Worm (Caenorhabditis elegans) whole organism, mixed stage, embryonic: ENCODE measurements around the gene msp-50.

Experiments
- M03D4.4 ChIP-seq: sonication (generic microtip); optimal IDR thresholded peaks from 2 replicates; lab custom pipeline; 2017; ENCODE audit warnings: mild to moderate bottlenecking, missing genetic modification characterization, missing compliant biosample characterization
- bed-3 ChIP-seq: fragments of 200-800 bp; sonication (Bioruptor generic); optimal IDR thresholded peaks from 3 replicates; lab custom pipeline; 2018; ENCODE audit warnings: mild to moderate bottlenecking, missing genetic modification characterization, moderate library complexity, missing compliant biosample characterization
- blmp-1 ChIP-seq: fragments of 150-350 bp; optimal IDR thresholded peaks from 2 replicates; lab custom pipeline; 2014; ENCODE audit warnings: missing biosample characterization, missing genetic modification characterization
- ceh-39 ChIP-seq: fragments of 150-350 bp; optimal IDR thresholded peaks from 2 replicates; lab custom pipeline; 2014; ENCODE audit warnings: missing biosample characterization, missing genetic modification characterization
- ceh-43 ChIP-seq: fragments of 200-800 bp; sonication (Bioruptor generic); optimal IDR thresholded peaks from 2 replicates; lab custom pipeline; 2018; ENCODE audit warnings: mild to moderate bottlenecking, missing genetic modification characterization, moderate library complexity, missing compliant biosample characterization
- ceh-83 ChIP-seq: fragments of 200-800 bp; sonication (Bioruptor generic); optimal IDR thresholded peaks from 2 replicates; lab custom pipeline; 2018; ENCODE audit warnings: mild to moderate bottlenecking, missing genetic modification characterization, missing compliant biosample characterization
- ces-1 ChIP-seq: fragments of 150-350 bp; optimal IDR thresholded peaks from 2 replicates; lab custom pipeline; 2014; ENCODE audit warnings: missing biosample characterization, missing genetic modification reagents, missing genetic modification characterization
- cnd-1 ChIP-seq: fragments of 200-800 bp; sonication (Bioruptor generic); optimal IDR thresholded peaks from 2 replicates; lab custom pipeline; 2018; ENCODE audit warnings: mild to moderate bottlenecking, missing genetic modification characterization, missing compliant biosample characterization
- drap-1 ChIP-seq: fragments of 200-800 bp; sonication (Bioruptor generic); optimal IDR thresholded peaks from 3 replicates; lab custom pipeline; 2018; ENCODE audit warnings: mild to moderate bottlenecking, missing genetic modification characterization, missing compliant biosample characterization
- elt-3 ChIP-seq: fragments of 150-350 bp; optimal IDR thresholded peaks from 2 replicates; lab custom pipeline; 2014; ENCODE audit warnings: missing biosample characterization, missing genetic modification characterization
- flh-1 ChIP-seq: fragments of 200-800 bp; sonication (Bioruptor generic); optimal IDR thresholded peaks from 2 replicates; lab custom pipeline; 2018; ENCODE audit warnings: mild to moderate bottlenecking, missing genetic modification characterization, moderate library complexity, missing compliant biosample characterization
- hlh-1 ChIP-seq: fragments of 150-350 bp; optimal IDR thresholded peaks from 2 replicates; lab custom pipeline; 2014; ENCODE audit warnings: missing biosample characterization, missing genetic modification reagents, missing genetic modification characterization
- lin-13 ChIP-seq: fragments of 150-350 bp; optimal IDR thresholded peaks from 2 replicates; lab custom pipeline; 2014; ENCODE audit warnings: missing biosample characterization, missing genetic modification characterization
- lin-32 ChIP-seq: fragments of 200-800 bp; sonication (Bioruptor generic); optimal IDR thresholded peaks from 2 replicates; lab custom pipeline; 2018; ENCODE audit warnings: mild to moderate bottlenecking, missing genetic modification characterization, missing compliant biosample characterization
- lsy-2 ChIP-seq: fragments of 150-350 bp; optimal IDR thresholded peaks from 2 replicates; lab custom pipeline; 2014; ENCODE audit warnings: missing biosample characterization, missing genetic modification characterization
- mab-5 ChIP-seq: fragments of 150-350 bp; optimal IDR thresholded peaks from 2 replicates; lab custom pipeline; 2014; ENCODE audit warnings: missing biosample characterization, missing genetic modification characterization
- mep-1 ChIP-seq: fragments of 150-350 bp; optimal IDR thresholded peaks from 2 replicates; lab custom pipeline; 2017; ENCODE audit warnings: missing biosample characterization, missing genetic modification reagents, missing genetic modification characterization, inconsistent platforms
- nhr-12 ChIP-seq: fragments of 150-350 bp; optimal IDR thresholded peaks from 2 replicates; lab custom pipeline; 2014; ENCODE audit warnings: missing biosample characterization, missing genetic modification characterization
- nhr-2 ChIP-seq: fragments of 150-350 bp; optimal IDR thresholded peaks from 2 replicates; lab custom pipeline; 2014; ENCODE audit warnings: missing biosample characterization, missing genetic modification characterization
- nhr-237 ChIP-seq: fragments of 150-350 bp; optimal IDR thresholded peaks from 2 replicates; lab custom pipeline; 2014; ENCODE audit warnings: missing biosample characterization, missing genetic modification characterization
- nhr-28 ChIP-seq: fragments of 150-350 bp; optimal IDR thresholded peaks from 2 replicates; lab custom pipeline; 2014; ENCODE audit warnings: missing biosample characterization, missing genetic modification characterization
- nhr-76 ChIP-seq: sonication (generic microtip); optimal IDR thresholded peaks from 2 replicates; lab custom pipeline; 2017; ENCODE audit warnings: missing biosample characterization, missing genetic modification characterization
- pha-4 ChIP-seq: fragments of 150-350 bp; optimal IDR thresholded peaks from 2 replicates; lab custom pipeline; 2018; ENCODE audit warnings: missing biosample characterization, missing genetic modification reagents, missing genetic modification characterization
- sem-2 ChIP-seq: fragments of 200-800 bp; sonication (Bioruptor generic); optimal IDR thresholded peaks from 2 replicates; lab custom pipeline; 2018; ENCODE audit warnings: mild to moderate bottlenecking, missing genetic modification characterization, missing compliant biosample characterization
- snpc-4 ChIP-seq: fragments of 150-350 bp; optimal IDR thresholded peaks from 2 replicates; lab custom pipeline; 2014; ENCODE audit warnings: missing biosample characterization, missing genetic modification characterization
- sptf-1 ChIP-seq: sonication (generic microtip); optimal IDR thresholded peaks from 2 replicates; lab custom pipeline; 2017; ENCODE audit warnings: mild to moderate bottlenecking, missing genetic modification characterization, moderate library complexity, missing compliant biosample characterization
- tbx-8 ChIP-seq: fragments of 200-800 bp; sonication (Bioruptor generic); optimal IDR thresholded peaks from 2 replicates; lab custom pipeline; 2018; ENCODE audit warnings: mild to moderate bottlenecking, missing genetic modification characterization, moderate library complexity, missing compliant biosample characterization
- unc-120 ChIP-seq: sonication (generic microtip); optimal IDR thresholded peaks from 2 replicates; lab custom pipeline; 2017; ENCODE audit warnings: missing genetic modification characterization, missing compliant biosample characterization; ENCODE audit not compliant: poor library complexity, severe bottlenecking
- unc-39 ChIP-seq: fragments of 150-350 bp; optimal IDR thresholded peaks from 2 replicates; lab custom pipeline; 2014; ENCODE audit warnings: missing biosample characterization, missing genetic modification characterization
- zip-8 ChIP-seq: fragments of 150-350 bp; optimal IDR thresholded peaks from 2 replicates; lab custom pipeline; 2014; ENCODE audit warnings: missing biosample characterization, missing genetic modification characterization
- ztf-11 ChIP-seq: fragments of 150-350 bp; optimal IDR thresholded peaks from 2 replicates; lab custom pipeline; 2014; ENCODE audit warnings: missing biosample characterization, missing genetic modification characterization

The msp-50 gene

ce11 chrII:5209122-5209521 is 9.5 kb downstream of the msp-50 start:
- TF ChIP-seq sem-2 (GFP tag; lab: Kevin White, UChicago) = no peak
- no peak for TF ChIP-seq ztf-11 (tag; lab: Kevin White, UChicago)
- TF ChIP-seq flh-1 (GFP tag; lab: Kevin White, UChicago) = no peak
- no peak for TF ChIP-seq zip-8 (tag; lab: Kevin White, UChicago)
- TF ChIP-seq nhr-76 (tag; lab: Kevin White, UChicago) = no peak
- no peak for TF ChIP-seq blmp-1 (tag; lab: Kevin White, UChicago)
- no peak for TF ChIP-seq lin-13
- TF ChIP-seq mab-5 (tag; lab: Kevin White, UChicago) = no peak
- no peak for TF ChIP-seq nhr-12 (tag; lab: Kevin White, UChicago)
- TF ChIP-seq hlh-1 (tag; lab: Kevin White, UChicago) = no peak
- no peak for TF ChIP-seq snpc-4 (tag; lab: Kevin White, UChicago)
- TF ChIP-seq, all 35 proteins: peak for 0

ce11 chrII:5210830-5211229 is 11.2 kb downstream of the msp-50 start, which contains the start of gene C34F11.8:
Gene C34F11.8, minus strand, starts transcription at chrII:5210964.
- TF ChIP-seq unc-39 (tag; lab: Kevin White, UChicago) = no peak
- TF ChIP-seq pha-4 (tag; lab: Kevin White, UChicago) = no peak
- TF ChIP-seq nhr-28 (tag; lab: Kevin White, UChicago) = no peak
- no peak for TF ChIP-seq blmp-1 (tag; lab: Kevin White, UChicago)

- no peak for TF ChIP-seq hlh-1 (tag; lab: Kevin White, UChicago)
- TF ChIP-seq ceh-83 (GFP tag; lab: Kevin White, UChicago) = no peak
- TF ChIP-seq ceh-43 = no peak
- no peak for TF ChIP-seq sem-2 (GFP tag; lab: Kevin White, UChicago)
- TF ChIP-seq mep-1 (tag; lab: Kevin White, UChicago) = no peak
- TF ChIP-seq pha-4 (tag; lab: Kevin White, UChicago) = no peak
- TF ChIP-seq cnd-1 = no peak
- no peak for TF ChIP-seq ces-1 (GFP tag; lab: Kevin White, UChicago)
- no peak for TF ChIP-seq snpc-4 (tag; lab: Kevin White, UChicago)
- no peak for TF ChIP-seq sptf-1 (tag; lab: Kevin White, UChicago)
- TF ChIP-seq lsy-2 (tag; lab: Kevin White, UChicago) = no peak
- TF ChIP-seq unc-39 (tag; lab: Kevin White, UChicago) = no peak
- TF ChIP-seq zip-8 (tag; lab: Kevin White, UChicago) = no peak
- TF ChIP-seq drap-1 (GFP tag; lab: Kevin White, UChicago) = no peak
Observed at ce11 chrII:5211970-5212369, 12.4 kb downstream of the msp-50 start, which contains the start of gene C34F11.2. Gene C34F11.2, plus strand, starts transcription at chrII:5212270.

- TF ChIP-seq elt-3 = no peak
- TF ChIP-seq blmp-1 (tag; lab: Kevin White, UChicago) = no peak
- no peak for TF ChIP-seq snpc-4 (tag; lab: Kevin White, UChicago)
- TF ChIP-seq nhr-2 = no peak
- no peak for TF ChIP-seq ceh-43
- TF ChIP-seq ces-1 (GFP tag; lab: Kevin White, UChicago) = no peak
- TF ChIP-seq bed-3 (GFP tag; lab: Kevin White, UChicago) = no peak
- no peak for TF ChIP-seq flh-1 (GFP tag; lab: Kevin White, UChicago)
- TF ChIP-seq nhr-12 (tag; lab: Kevin White, UChicago) = no peak
- TF ChIP-seq ceh-83 (GFP tag; lab: Kevin White, UChicago) = no peak
- TF ChIP-seq unc-120 (tag; lab: Kevin White, UChicago) = no peak
- TF ChIP-seq lin-13 = no peak
- no peak for TF ChIP-seq drap-1 (GFP tag; lab: Kevin White, UChicago)
- TF ChIP-seq M03D4.4 (tag; lab: Kevin White, UChicago) = no peak
- no peak for TF ChIP-seq zip-8 (tag; lab: Kevin White, UChicago)
Observed at ce11 chrII:5212675-5213074, 13.1 kb downstream of the msp-50 start, which contains the start of gene C34F11.1. Gene C34F11.1, plus strand, starts transcription at chrII:5212975.

- no peak for TF ChIP-seq ceh-39 (tag; lab: Kevin White, UChicago)
- no peak for TF ChIP-seq nhr-12 (tag; lab: Kevin White, UChicago)
- TF ChIP-seq mab-5 (tag; lab: Kevin White, UChicago) = no peak
- no peak for TF ChIP-seq unc-120 (tag; lab: Kevin White, UChicago)
- TF ChIP-seq lin-32 (GFP tag; lab: Kevin White, UChicago) = no peak
- no peak for TF ChIP-seq nhr-237
- TF ChIP-seq tbx-8 (GFP tag; lab: Kevin White, UChicago) = no peak
- no peak for TF ChIP-seq lsy-2 (tag; lab: Kevin White, UChicago)
- TF ChIP-seq hlh-1 (tag; lab: Kevin White, UChicago) = no peak
- no peak for TF ChIP-seq snpc-4 (tag; lab: Kevin White, UChicago)
- no peak for TF ChIP-seq nhr-2
- no peak for TF ChIP-seq ceh-43
- no peak for TF ChIP-seq blmp-1 (tag; lab: Kevin White, UChicago)
- no peak for TF ChIP-seq zip-8 (tag; lab: Kevin White, UChicago)
- TF ChIP-seq sem-2 (GFP tag; lab: Kevin White, UChicago) = no peak
- no peak for TF ChIP-seq drap-1 (GFP tag; lab: Kevin White, UChicago)
- no peak for TF ChIP-seq ces-1 (GFP tag; lab: Kevin White, UChicago)
- TF ChIP-seq bed-3 (GFP tag; lab: Kevin White, UChicago) = no peak
- no peak for TF ChIP-seq sptf-1 (tag; lab: Kevin White, UChicago)
- no peak for TF ChIP-seq mep-1 (tag; lab: Kevin White, UChicago)
Observed at ce11 chrII:5218349-5218748, 18.8 kb downstream of the msp-50 start.
